Fruit fly (Drosophila melanogaster) whole organism, pupa: ENCODE results near the gene Art3.

Source experiments
- CG10348 ChIP-seq: fragments of 200-800 bp; sonication (Bioruptor generic); IDR thresholded peaks from 2 replicates; pipeline ENCODE4 v1.3.6; 2022; ENCODE audit warnings: missing biosample characterization, missing genetic modification characterization
- CG12605 ChIP-seq: fragments of 200-800 bp; sonication (Bioruptor generic); IDR thresholded peaks from 2 replicates; pipeline ENCODE4 v1.3.6; 2022; ENCODE audit warnings: missing biosample characterization, missing genetic modification characterization
- CG13204 ChIP-seq: fragments of 200-800 bp; sonication (Bioruptor generic); optimal IDR thresholded peaks from 2 replicates; lab custom pipeline; 2018; ENCODE audit warnings: missing biosample characterization, mild to moderate bottlenecking, missing genetic modification characterization, moderate library complexity
- CG14655 ChIP-seq: fragments of 200-800 bp; sonication (Bioruptor generic); optimal IDR thresholded peaks from 3 replicates; lab custom pipeline; 2017; ENCODE audit warnings: mild to moderate bottlenecking, missing biosample characterization, missing genetic modification reagents, missing genetic modification characterization
- CG15710 ChIP-seq: fragments of 200-800 bp; sonication (Bioruptor generic); optimal IDR thresholded peaks from 2 replicates; lab custom pipeline; 2018; ENCODE audit warnings: missing biosample characterization, mild to moderate bottlenecking, missing genetic modification characterization, moderate library complexity
- CG17806 ChIP-seq: fragments of 200-800 bp; sonication (Bioruptor generic); optimal IDR thresholded peaks from 2 replicates; lab custom pipeline; 2018; ENCODE audit warnings: missing biosample characterization, mild to moderate bottlenecking, missing genetic modification characterization, moderate library complexity
- CG32121 ChIP-seq: fragments of 200-800 bp; sonication (Bioruptor generic); IDR thresholded peaks from 2 replicates; pipeline ENCODE4 v1.3.6; 2022; ENCODE audit warnings: missing biosample characterization, missing genetic modification characterization
- CG34367 ChIP-seq: fragments of 200-800 bp; sonication (Bioruptor generic); optimal IDR thresholded peaks from 2 replicates; lab custom pipeline; 2018; ENCODE audit warnings: missing biosample characterization, mild to moderate bottlenecking, missing genetic modification characterization
- CG4496 ChIP-seq: fragments of 200-800 bp; sonication (Bioruptor generic); IDR thresholded peaks from 3 replicates; pipeline ENCODE4 v1.3.6; 2022; ENCODE audit warnings: missing biosample characterization, missing genetic modification characterization
- CG8159 ChIP-seq: fragments of 200-800 bp; sonication (Bioruptor generic); optimal IDR thresholded peaks from 3 replicates; lab custom pipeline; 2018; ENCODE audit warnings: missing biosample characterization, mild to moderate bottlenecking, missing genetic modification characterization, moderate library complexity
- CG8301 ChIP-seq: fragments of 200-800 bp; sonication (Bioruptor generic); optimal IDR thresholded peaks from 2 replicates; lab custom pipeline; 2018; ENCODE audit warnings: missing biosample characterization, mild to moderate bottlenecking, missing genetic modification characterization
- CG9948 ChIP-seq: fragments of 200-800 bp; sonication (Bioruptor generic); optimal IDR thresholded peaks from 2 replicates; lab custom pipeline; 2018; ENCODE audit warnings: missing biosample characterization, mild to moderate bottlenecking, missing genetic modification characterization, moderate library complexity
- D1 ChIP-seq: fragments of 200-800 bp; sonication (Bioruptor generic); optimal IDR thresholded peaks from 2 replicates; lab custom pipeline; 2018; ENCODE audit warnings: missing biosample characterization, mild to moderate bottlenecking, missing genetic modification characterization, moderate library complexity
- EcR ChIP-seq: fragments of 200-800 bp; sonication (Bioruptor generic); optimal IDR thresholded peaks from 3 replicates; lab custom pipeline; 2019; ENCODE audit warnings: missing biosample characterization, missing genetic modification characterization, mild to moderate bottlenecking, moderate library complexity, missing genetic modification reagents
- Ets98B ChIP-seq: fragments of 200-800 bp; sonication (Bioruptor generic); IDR thresholded peaks from 2 replicates; pipeline ENCODE4 v1.3.6; 2022; ENCODE audit warnings: missing biosample characterization, missing genetic modification characterization
- Pif1A ChIP-seq: fragments of 200-800 bp; sonication (Bioruptor generic); optimal IDR thresholded peaks from 3 replicates; lab custom pipeline; 2016; ENCODE audit warnings: missing biosample characterization, missing genetic modification characterization
- Pif1B ChIP-seq: fragments of 200-800 bp; sonication (Bioruptor generic); optimal IDR thresholded peaks from 3 replicates; lab custom pipeline; 2016; ENCODE audit warnings: missing biosample characterization, missing genetic modification characterization
- Snoo ChIP-seq: fragments of 200-800 bp; sonication (Bioruptor generic); optimal IDR thresholded peaks from 3 replicates; lab custom pipeline; 2017; ENCODE audit warnings: missing biosample characterization, mild to moderate bottlenecking, missing genetic modification characterization, inconsistent platforms
- fd96Ca ChIP-seq: fragments of 200-800 bp; sonication (Bioruptor generic); IDR thresholded peaks from 3 replicates; pipeline ENCODE4 v1.3.6; 2022; ENCODE audit warnings: missing biosample characterization, missing genetic modification characterization
- gl ChIP-seq: fragments of 200-800 bp; sonication (Bioruptor generic); optimal IDR thresholded peaks from 2 replicates; lab custom pipeline; 2018; ENCODE audit warnings: missing biosample characterization, mild to moderate bottlenecking, missing genetic modification characterization
- rn ChIP-seq: fragments of 200-800 bp; sonication (Bioruptor generic); IDR thresholded peaks from 2 replicates; pipeline ENCODE4 v1.3.6; 2022; ENCODE audit warnings: missing biosample characterization, missing genetic modification characterization

Gene Art3

dm6 chr3R:15213362-15213989 lies 15.7 kb downstream of the Art3 start, which contains the start of the genes CG6654 and CG4210:
TSS of gene CG6654 (minus strand) at chr3R:15213658.
TSS of gene CG4210 (plus strand) at chr3R:15213974.
- TF ChIP-seq CG8301 (no peak), fd96Ca (no peak), CG13204 (GFP tag; lab: Kevin White, UChicago) (no peak), Pif1B (GFP tag; lab: Kevin White, UChicago) (no peak), gl (tag; lab: Kevin White, UChicago) (no peak), D1 (no peak), CG12605 (GFP tag; lab: Robert Waterston, UW) (no peak), EcR (GFP tag; lab: Kevin White, UChicago) (no peak), CG32121 (GFP tag; lab: Robert Waterston, UW) (no peak), rn (GFP tag; lab: Robert Waterston, UW) (no peak), CG17806 (no peak)

DNA sequence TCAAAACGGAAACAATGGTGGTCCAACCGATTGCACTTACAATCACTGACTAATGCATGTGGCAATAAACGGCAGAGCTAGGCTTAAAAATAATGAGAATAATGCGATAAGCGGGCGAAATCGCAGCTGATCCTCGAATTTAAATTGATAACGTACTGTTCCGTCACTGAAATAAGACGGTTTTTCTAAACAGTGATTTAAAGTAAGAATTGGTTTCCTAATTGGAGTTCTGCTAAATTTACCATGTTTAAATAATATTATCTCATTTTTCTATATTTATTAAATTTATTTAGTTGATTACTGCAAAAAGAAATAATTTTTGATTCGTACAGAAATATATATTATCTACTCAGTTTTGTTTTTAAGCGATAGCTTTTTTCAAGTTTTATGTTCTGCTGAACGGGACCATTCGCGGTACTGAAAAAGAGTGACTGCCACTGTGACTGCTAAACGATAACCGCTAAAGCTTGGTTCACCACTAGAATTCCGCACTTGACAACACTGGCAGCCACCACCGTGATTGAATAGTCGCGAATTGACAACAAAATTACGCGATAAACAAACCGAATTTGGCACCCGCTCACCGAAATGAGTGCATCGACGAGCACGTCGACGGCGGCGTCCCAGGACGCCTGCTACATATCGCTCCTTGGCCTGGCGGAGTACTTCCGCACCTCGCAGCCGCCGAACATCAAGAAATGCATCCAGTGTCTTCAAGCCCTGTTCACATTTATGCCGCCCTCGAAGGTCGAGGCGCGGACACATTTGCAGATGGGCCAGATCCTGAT lies 20.3 kb downstream of the Art3 start, which contains the start of the genes Spn88Eb and Mau2:
Gene Spn88Eb (minus strand): TSS at position 51 of the 788 bp plus-strand sequence.
Gene Mau2 (plus strand): TSS at position 493 of the 788 bp plus-strand sequence.
- TF ChIP-seq CG8301 (no peak), CG4496 (peak; percentile 71), CG17806 (no peak), fd96Ca (peak; percentile 68; the same call in 2 of the 3 replicates), Pif1A (no peak), CG8159 (tag; lab: Kevin White, UChicago) (no peak), Pif1B (GFP tag; lab: Kevin White, UChicago) (no peak), gl (tag; lab: Kevin White, UChicago) (no peak), CG10348 (GFP tag; lab: Robert Waterston, UW) (no peak), EcR (GFP tag; lab: Kevin White, UChicago) (no peak), CG12605 (GFP tag; lab: Robert Waterston, UW) (no peak; the same call in 1 of the 2 replicates), D1 (no peak), CG34367 (tag; lab: Kevin White, UChicago) (no peak), rn (GFP tag; lab: Robert Waterston, UW) (peak; percentile 32; the same call in 1 of the 2 replicates), CG15710 (tag; lab: Kevin White, UChicago) (peak; percentile 32), CG32121 (GFP tag; lab: Robert Waterston, UW) (0 out of 2 replicates have a peak, but pooled peaks have one; percentile 24), Snoo (tag; lab: Kevin White, UChicago) (peak; percentile 34), CG9948 (tag; lab: Kevin White, UChicago) (no peak), Ets98B (GFP tag; lab: Robert Waterston, UW) (peak; percentile 68), CG13204 (GFP tag; lab: Kevin White, UChicago) (no peak), CG14655 (GFP tag; lab: Kevin White, UChicago) (no peak)

- no peak for TF ChIP-seq CG4496
- TF ChIP-seq CG14655 (GFP tag; lab: Kevin White, UChicago): no peak
- TF ChIP-seq rn (GFP tag; lab: Robert Waterston, UW): no peak
- TF ChIP-seq CG8301: no peak
- TF ChIP-seq CG12605 (GFP tag; lab: Robert Waterston, UW): no peak
- TF ChIP-seq EcR (GFP tag; lab: Kevin White, UChicago): peak; percentile 20
- peak; percentile 40; the same call in 1 of the 2 replicates for TF ChIP-seq Ets98B (GFP tag; lab: Robert Waterston, UW)
- TF ChIP-seq, all 21 proteins: peak for 2
Measured at dm6 chr3R:15206273-15206672, 22.9 kb downstream of the Art3 start, which contains the start of gene Spn88Ea. TSS of gene Spn88Ea (minus strand) at chr3R:15206447.

dm6 chr3R:15205223-15205622 lies 24.0 kb downstream of the Art3 start:
- TF ChIP-seq CG12605 (GFP tag; lab: Robert Waterston, UW): no peak
- peak; percentile 28; the same call in 1 of the 3 replicates for TF ChIP-seq CG4496
- no peak for TF ChIP-seq EcR (GFP tag; lab: Kevin White, UChicago)
- TF ChIP-seq, all 21 proteins: peak for 1

- TF ChIP-seq EcR (GFP tag; lab: Kevin White, UChicago): peak; percentile 52
- no peak for TF ChIP-seq CG9948 (tag; lab: Kevin White, UChicago)
Measured at dm6 chr3R:15198052-15198793, 31.0 kb downstream of the Art3 start.

dm6 chr3R:15197373-15197772 lies 31.8 kb downstream of the Art3 start:
- TF ChIP-seq CG32121 (GFP tag; lab: Robert Waterston, UW): no peak
- TF ChIP-seq Pif1B (GFP tag; lab: Kevin White, UChicago): no peak
- TF ChIP-seq EcR (GFP tag; lab: Kevin White, UChicago): no peak
- TF ChIP-seq Snoo (tag; lab: Kevin White, UChicago): no peak
- no peak for TF ChIP-seq Pif1A
- peak; percentile 6 for TF ChIP-seq gl (tag; lab: Kevin White, UChicago)
- TF ChIP-seq, all 21 proteins: peak for 1
